Fruit fly (Drosophila melanogaster) whole organism, embryonic: ENCODE results near the gene MICU3.

Experiments
- Awh ChIP-seq: fragments of 200-800 bp; sonication (Bioruptor generic); IDR thresholded peaks from 2 replicates; pipeline ENCODE4, ENCODE4 v1.3.6; 2022; ENCODE audit warnings: missing biosample characterization, missing genetic modification characterization
- BEAF-32 ChIP-seq: fragments of 200-800 bp; sonication (Bioruptor generic); optimal IDR thresholded peaks from 3 replicates; lab custom pipeline; 2017; ENCODE audit warnings: missing biosample characterization, missing genetic modification characterization, mild to moderate bottlenecking, moderate library complexity, missing genetic modification reagents
- Blimp-1 ChIP-seq: fragments of 200-800 bp; sonication (Bioruptor generic); optimal IDR thresholded peaks from 3 replicates; lab custom pipeline; 2018; ENCODE audit warnings: missing biosample characterization, missing genetic modification characterization, mild to moderate bottlenecking, moderate library complexity, missing genetic modification reagents
- CG10267 ChIP-seq: fragments of 200-800 bp; sonication (Bioruptor generic); optimal IDR thresholded peaks from 2 replicates; lab custom pipeline; 2018; ENCODE audit warnings: missing biosample characterization, mild to moderate bottlenecking, missing genetic modification characterization, moderate library complexity
- CG11560 ChIP-seq: fragments of 200-800 bp; sonication (Bioruptor generic); IDR thresholded peaks from 3 replicates; pipeline ENCODE4 v1.3.6; 2022; ENCODE audit warnings: missing biosample characterization, missing genetic modification characterization
- CG12104 ChIP-seq: fragments of 200-800 bp; sonication (Bioruptor generic); optimal IDR thresholded peaks from 3 replicates; lab custom pipeline; 2016; ENCODE audit warnings: missing biosample characterization, missing genetic modification characterization
- CG15269 ChIP-seq: fragments of 200-800 bp; sonication (Bioruptor generic); optimal IDR thresholded peaks from 2 replicates; lab custom pipeline; 2018; ENCODE audit warnings: missing biosample characterization, mild to moderate bottlenecking, missing genetic modification characterization, moderate library complexity
- CG15479 ChIP-seq: fragments of 200-800 bp; sonication (Bioruptor generic); optimal IDR thresholded peaks from 3 replicates; lab custom pipeline; 2019; ENCODE audit warnings: missing biosample characterization, mild to moderate bottlenecking, missing genetic modification characterization, moderate library complexity
- CG2199 ChIP-seq: fragments of 200-800 bp; sonication (Bioruptor generic); IDR thresholded peaks from 3 replicates; pipeline ENCODE4 v1.3.6; 2022; ENCODE audit warnings: missing biosample characterization, missing genetic modification characterization
- CG3163 ChIP-seq: fragments of 200-800 bp; sonication (Bioruptor generic); optimal IDR thresholded peaks from 3 replicates; lab custom pipeline; 2016; ENCODE audit warnings: missing biosample characterization, missing genetic modification characterization
- CG3847 ChIP-seq: fragments of 200-800 bp; sonication (Bioruptor generic); IDR thresholded peaks from 2 replicates; pipeline ENCODE4 v1.3.6; 2022; ENCODE audit warnings: missing biosample characterization, missing genetic modification characterization
- CG4360 ChIP-seq: fragments of 200-800 bp; sonication (Bioruptor generic); IDR thresholded peaks from 2 replicates; pipeline ENCODE4 v1.3.6; 2022; ENCODE audit warnings: missing biosample characterization, missing genetic modification characterization
- CG9727 ChIP-seq: fragments of 200-800 bp; sonication (Bioruptor generic); optimal IDR thresholded peaks from 3 replicates; lab custom pipeline; 2017; ENCODE audit warnings: missing biosample characterization, mild to moderate bottlenecking, missing genetic modification characterization
- CG9797 ChIP-seq: fragments of 200-800 bp; sonication (Bioruptor generic); optimal IDR thresholded peaks from 3 replicates; lab custom pipeline; 2018; ENCODE audit warnings: missing biosample characterization, mild to moderate bottlenecking, missing genetic modification characterization
- CG9876 ChIP-seq: fragments of 200-800 bp; sonication (Bioruptor generic); optimal IDR thresholded peaks from 2 replicates; lab custom pipeline; 2016; ENCODE audit warnings: missing biosample characterization, missing genetic modification characterization
- Gug ChIP-seq: fragments of 200-800 bp; sonication (Bioruptor generic); IDR thresholded peaks from 4 replicates; pipeline ENCODE4 v1.3.6; 2022; ENCODE audit warnings: missing biosample characterization, missing genetic modification characterization
- HLH4C ChIP-seq: fragments of 200-800 bp; sonication (Bioruptor generic); IDR thresholded peaks from 3 replicates; pipeline ENCODE4 v1.3.6; 2022; ENCODE audit warnings: missing biosample characterization, missing genetic modification characterization; ENCODE audit not compliant: partially characterized antibody
- Hr78 ChIP-seq, 2 experiments: fragments of 200-800 bp in 1 of 2; fragments of >200 bp in 1 of 2; sonication (Bioruptor generic) in 1 of 2; optimal IDR thresholded peaks; 2 replicates each; lab custom pipeline; 2017 to 2019; ENCODE audit warnings: missing biosample characterization in 2 of 2, missing genetic modification characterization in 2 of 2, mild to moderate bottlenecking in 1 of 2, moderate library complexity in 1 of 2
- Jarid2 ChIP-seq: fragments of 200-800 bp; sonication (Bioruptor generic); optimal IDR thresholded peaks from 3 replicates; lab custom pipeline; 2017; ENCODE audit warnings: mild to moderate bottlenecking, missing biosample characterization, missing genetic modification reagents, missing genetic modification characterization
- MTF-1 ChIP-seq: fragments of 200-800 bp; sonication (Bioruptor generic); optimal IDR thresholded peaks from 2 replicates; lab custom pipeline; 2018; ENCODE audit warnings: missing biosample characterization, mild to moderate bottlenecking, missing genetic modification characterization, borderline replicate concordance
- Med ChIP-seq: fragments of 200-800 bp; sonication (Bioruptor generic); peaks from one replicate; lab custom pipeline; 2016; ENCODE audit warnings: missing biosample characterization, missing genetic modification characterization, mild to moderate bottlenecking, inconsistent platforms, moderate library complexity
- Myb ChIP-seq: fragments of 200-800 bp; sonication (Bioruptor generic); optimal IDR thresholded peaks from 2 replicates; lab custom pipeline; 2016; ENCODE audit warnings: missing biosample characterization, missing genetic modification characterization
- NC2α ChIP-seq: fragments of 200-800 bp; sonication (Bioruptor generic); optimal IDR thresholded peaks from 2 replicates; lab custom pipeline; 2016; ENCODE audit warnings: missing biosample characterization, missing genetic modification characterization
- Oaz ChIP-seq: fragments of 200-800 bp; sonication (Bioruptor generic); IDR thresholded peaks from 2 replicates; pipeline ENCODE4 v1.3.6; 2022; ENCODE audit warnings: missing biosample characterization, missing genetic modification characterization
- Opbp ChIP-seq: fragments of 200-800 bp; sonication (Bioruptor generic); IDR thresholded peaks from 3 replicates; pipeline ENCODE4 v1.3.6; 2022; ENCODE audit warnings: missing biosample characterization, missing genetic modification characterization; ENCODE audit not compliant: partially characterized antibody
- Pdp1 ChIP-seq, 2 experiments: fragments of 200-800 bp; sonication (Bioruptor generic); optimal IDR thresholded peaks; 3 replicates each; lab custom pipeline; 2016; ENCODE audit warnings: missing biosample characterization in 2 of 2, missing genetic modification characterization in 2 of 2, mild to moderate bottlenecking in 1 of 2, moderate library complexity in 1 of 2
- Ravus ChIP-seq: fragments of 200-800 bp; sonication (Bioruptor generic); IDR thresholded peaks from 2 replicates; pipeline ENCODE4 v1.3.6; 2022; ENCODE audit warnings: missing biosample characterization, missing genetic modification characterization
- Side ChIP-seq: fragments of 200-800 bp; sonication (Bioruptor generic); optimal IDR thresholded peaks from 2 replicates; lab custom pipeline; 2016; ENCODE audit warnings: missing biosample characterization, missing genetic modification characterization
- Sin3A ChIP-seq: fragments of >200 bp; optimal IDR thresholded peaks from 2 replicates; lab custom pipeline; 2018
- al ChIP-seq: fragments of 200-800 bp; sonication (Bioruptor generic); IDR thresholded peaks from 2 replicates; pipeline ENCODE4 v1.3.6; 2022; ENCODE audit warnings: missing biosample characterization, missing genetic modification characterization
- ase ChIP-seq: fragments of 200-800 bp; sonication (Bioruptor generic); IDR thresholded peaks from 3 replicates; pipeline ENCODE4 v1.3.6; 2022; ENCODE audit warnings: missing biosample characterization, missing genetic modification characterization
- bsh ChIP-seq, 2 experiments: fragments of 200-800 bp; sonication (Bioruptor generic); optimal IDR thresholded peaks; 2 replicates each; lab custom pipeline; 2017 to 2018; ENCODE audit warnings: mild to moderate bottlenecking in 2 of 2, missing biosample characterization in 2 of 2, missing genetic modification characterization in 2 of 2, moderate library complexity in 1 of 2
- crol ChIP-seq: fragments of 200-800 bp; sonication (Bioruptor generic); IDR thresholded peaks from 2 replicates; pipeline ENCODE4 v1.3.6; 2022; ENCODE audit warnings: missing biosample characterization, missing genetic modification characterization
- dimm ChIP-seq: fragments of 200-800 bp; sonication (Bioruptor generic); IDR thresholded peaks from 2 replicates; pipeline ENCODE4 v1.3.6; 2022; ENCODE audit warnings: missing biosample characterization, missing genetic modification characterization
- ewg ChIP-seq: fragments of 200-800 bp; sonication (Bioruptor generic); optimal IDR thresholded peaks from 3 replicates; lab custom pipeline; 2017; ENCODE audit warnings: mild to moderate bottlenecking, missing biosample characterization, missing genetic modification reagents, missing genetic modification characterization
- gcm2 ChIP-seq: fragments of 200-800 bp; sonication (Bioruptor generic); optimal IDR thresholded peaks from 2 replicates; lab custom pipeline; 2016; ENCODE audit warnings: missing biosample characterization, missing genetic modification characterization
- h ChIP-seq: fragments of >200 bp; optimal IDR thresholded peaks from 2 replicates; lab custom pipeline; 2017
- hbn ChIP-seq: fragments of 200-800 bp; sonication (Bioruptor generic); IDR thresholded peaks from 2 replicates; pipeline ENCODE4 v1.3.6; 2022; ENCODE audit warnings: missing biosample characterization, missing genetic modification characterization; ENCODE audit not compliant: partially characterized antibody
- kah ChIP-seq: fragments of 200-800 bp; sonication (Bioruptor generic); optimal IDR thresholded peaks from 2 replicates; lab custom pipeline; 2018; ENCODE audit warnings: missing biosample characterization, mild to moderate bottlenecking, missing genetic modification characterization
- kay ChIP-seq: fragments of 200-800 bp; sonication (Bioruptor generic); optimal IDR thresholded peaks from 2 replicates; lab custom pipeline; 2016; ENCODE audit warnings: missing biosample characterization, missing genetic modification characterization
- luna ChIP-seq: fragments of 200-800 bp; sonication (Bioruptor generic); optimal IDR thresholded peaks from 2 replicates; lab custom pipeline; 2016; ENCODE audit warnings: missing biosample characterization, missing genetic modification characterization
- onecut ChIP-seq: fragments of 200-800 bp; sonication (Bioruptor generic); IDR thresholded peaks from 2 replicates; pipeline ENCODE4 v1.3.6; 2022; ENCODE audit warnings: missing biosample characterization, missing genetic modification characterization
- otp ChIP-seq: fragments of 200-800 bp; sonication (Bioruptor generic); IDR thresholded peaks from 3 replicates; pipeline ENCODE4, ENCODE4 v1.3.6; 2022; ENCODE audit warnings: missing biosample characterization, missing genetic modification characterization
- pb ChIP-seq: fragments of 200-800 bp; sonication (Bioruptor generic); optimal IDR thresholded peaks from 3 replicates; lab custom pipeline; 2016; ENCODE audit warnings: missing biosample characterization, missing genetic modification characterization
- peb ChIP-seq: fragments of 200-800 bp; sonication (Bioruptor generic); IDR thresholded peaks from 2 replicates; pipeline ENCODE4 v1.3.6; 2022; ENCODE audit warnings: missing biosample characterization, missing genetic modification characterization
- schlank ChIP-seq: fragments of 200-800 bp; sonication (Bioruptor generic); optimal IDR thresholded peaks from 2 replicates; lab custom pipeline; 2018; ENCODE audit warnings: missing biosample characterization, mild to moderate bottlenecking, missing genetic modification characterization
- slbo ChIP-seq: fragments of 200-800 bp; sonication (Bioruptor generic); IDR thresholded peaks from 2 replicates; pipeline ENCODE4 v1.3.6; 2022; ENCODE audit warnings: missing biosample characterization, missing genetic modification characterization
- sr ChIP-seq: fragments of 200-800 bp; sonication (Bioruptor generic); IDR thresholded peaks from 3 replicates; pipeline ENCODE4 v1.3.6; 2022; ENCODE audit warnings: missing biosample characterization, missing genetic modification characterization
- stwl ChIP-seq: fragments of 200-800 bp; sonication (Bioruptor generic); optimal IDR thresholded peaks from 3 replicates; lab custom pipeline; 2018; ENCODE audit warnings: missing biosample characterization, mild to moderate bottlenecking, missing genetic modification characterization, moderate library complexity
- toy ChIP-seq: fragments of 200-800 bp; sonication (Bioruptor generic); IDR thresholded peaks from 2 replicates; pipeline ENCODE4 v1.3.6; 2022; ENCODE audit warnings: missing biosample characterization, missing genetic modification characterization
- yki ChIP-seq: fragments of >200 bp; optimal IDR thresholded peaks from 3 replicates; lab custom pipeline; 2018

The MICU3 gene

DNA sequence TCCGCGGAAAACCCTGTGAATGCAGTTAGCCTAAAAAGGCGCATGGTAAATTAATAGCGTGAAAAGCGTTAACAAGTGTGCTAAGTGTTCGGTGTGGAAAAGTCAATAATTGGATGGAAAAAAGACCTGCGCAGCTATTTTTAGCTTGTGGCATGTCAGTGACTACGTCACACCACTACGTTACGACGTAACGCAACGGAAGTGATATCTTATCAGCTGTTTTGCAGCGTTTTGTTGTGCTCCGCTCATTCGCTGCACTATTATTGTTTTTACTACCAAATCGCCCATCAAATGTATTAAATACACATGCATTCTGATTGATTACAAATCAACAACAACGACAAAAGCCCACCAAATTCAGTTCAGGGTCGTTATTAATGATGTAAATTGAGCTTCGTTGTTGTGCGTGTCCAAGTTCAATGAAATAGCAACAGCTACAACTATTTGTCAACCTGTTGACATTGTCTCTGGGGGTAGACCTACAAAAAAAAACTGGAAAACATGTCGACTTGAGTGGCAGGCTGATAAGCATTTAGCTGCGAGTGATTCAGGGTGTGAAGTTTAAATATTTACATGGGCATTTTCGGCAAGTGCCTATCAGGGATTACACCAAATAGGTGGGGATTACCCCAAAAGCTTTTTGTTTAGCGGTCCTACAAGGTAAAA, 613 bp downstream of the MICU3 start (continued):
- TF ChIP-seq otp (GFP tag; lab: Robert Waterston, UW) (peak; percentile 43; the same call in 1 of the 3 replicates), BEAF-32 (no peak), peb (GFP tag; lab: Robert Waterston, UW) (no peak), CG15269 (tag; lab: Kevin White, UChicago) (peak; percentile 51), Oaz (GFP tag; lab: Robert Waterston, UW) (no peak), pb (GFP tag; lab: Kevin White, UChicago) (no peak), Pdp1 (GFP tag; optimal IDR thresholded peaks at IDR 0.05; lab: Kevin White, UChicago) (peak in 1 of 2 experiments; percentile 84), HLH4C (GFP tag; lab: Robert Waterston, UW) (no peak), ase (GFP tag; lab: Robert Waterston, UW) (no peak), gcm2 (GFP tag; lab: Kevin White, UChicago) (peak; percentile 25), CG3847 (GFP tag; lab: Robert Waterston, UW) (no peak), CG11560 (tag; lab: Robert Waterston, UW) (no peak), crol (GFP tag; lab: Robert Waterston, UW) (no peak), Ravus (GFP tag; lab: Robert Waterston, UW) (no peak), h (no peak), CG15479 (GFP tag; lab: Kevin White, UChicago) (no peak), luna (GFP tag; lab: Kevin White, UChicago) (no peak), kay (GFP tag; lab: Kevin White, UChicago) (no peak), CG3163 (GFP tag; lab: Kevin White, UChicago) (peak; percentile 19), al (GFP tag; lab: Robert Waterston, UW) (no peak), stwl (no peak), CG9876 (GFP tag; lab: Kevin White, UChicago) (no peak), Hr78 (GFP tag; optimal IDR thresholded peaks at IDR 0.05; lab: Kevin White, UChicago) (peak in 1 of 2 experiments; percentile 81), ewg (GFP tag; lab: Kevin White, UChicago) (no peak), onecut (GFP tag; lab: Robert Waterston, UW) (peak; percentile 90), kah (no peak), toy (no peak), Awh (GFP tag; lab: Robert Waterston, UW) (no peak; the same call in none of the 2 replicates), Blimp-1 (GFP tag; lab: Kevin White, UChicago) (no peak), CG12104 (GFP tag; lab: Kevin White, UChicago) (no peak), schlank (tag; lab: Kevin White, UChicago) (peak; percentile 33), dimm (GFP tag; lab: Robert Waterston, UW) (no peak), MTF-1 (GFP tag; lab: Kevin White, UChicago) (peak; percentile 9), CG2199 (GFP tag; lab: Robert Waterston, UW) (no peak), CG4360 (no peak; the same call in 1 of the 2 replicates), Myb (GFP tag; lab: Kevin White, UChicago) (no peak), bsh (GFP tag; optimal IDR thresholded peaks at IDR 0.05; lab: Kevin White, UChicago) (peak in 1 of 2 experiments; percentile 60), Opbp (no peak), Sin3A (lab: Kevin White, UChicago) (no peak), Gug (GFP tag; lab: Robert Waterston, UW) (no peak), Med (GFP tag; lab: Kevin White, UChicago) (peak; percentile 19), NC2α (GFP tag; lab: Kevin White, UChicago) (no peak), CG10267 (tag; lab: Kevin White, UChicago) (no peak), CG9727 (GFP tag; lab: Kevin White, UChicago) (no peak), Jarid2 (no peak), hbn (GFP tag; lab: Robert Waterston, UW) (no peak), sr (GFP tag; lab: Robert Waterston, UW) (peak; percentile 20; the same call in 1 of the 3 replicates), yki (lab: Kevin White, UChicago) (no peak), CG9797 (GFP tag; lab: Kevin White, UChicago) (no peak), Side (GFP tag; lab: Kevin White, UChicago) (no peak), slbo (GFP tag; lab: Robert Waterston, UW) (no peak)
